Worm (Caenorhabditis elegans) whole organism, L4/young adult: ENCODE results near the gene F59A6.12.

Source experiments
- W03F9.2 ChIP-seq: fragments of 150-350 bp; optimal IDR thresholded peaks from 2 replicates; lab custom pipeline; 2014; ENCODE audit warnings: missing biosample characterization, missing genetic modification characterization
- dao-5 ChIP-seq: sonication (generic microtip); optimal IDR thresholded peaks from 2 replicates; lab custom pipeline; 2016; ENCODE audit warnings: missing genotype, missing genetic modification characterization, moderate library complexity, missing compliant biosample characterization
- him-1 ChIP-seq: sonication (generic microtip); optimal IDR thresholded peaks from 2 replicates; lab custom pipeline; 2016; ENCODE audit warnings: missing genotype, missing genetic modification reagents, missing genetic modification characterization, missing compliant biosample characterization

- TF ChIP-seq him-1 (tag; lab: Kevin White, UChicago) = no peak
- no peak for TF ChIP-seq W03F9.2 (tag; lab: Kevin White, UChicago)
- TF ChIP-seq dao-5 (tag; lab: Kevin White, UChicago) = no peak
These were observed 16.1 kb upstream of the F59A6.12 start for ce11 chrII:5027952-5028351.
